Fruit fly (Drosophila melanogaster) whole organism, embryonic: ENCODE results near the gene alphaTub84B.
A peak's percentile ranks its signal among the peaks of the same experiment; 100 is the strongest.

Experiments
- Atf3 ChIP-seq: fragments of 200-800 bp; sonication (Bioruptor generic); optimal IDR thresholded peaks from 3 replicates; lab custom pipeline; 2016; ENCODE audit warnings: missing biosample characterization, missing genetic modification characterization
- CG11723 ChIP-seq: fragments of 200-800 bp; sonication (Bioruptor generic); optimal IDR thresholded peaks from 2 replicates; lab custom pipeline; 2017; ENCODE audit warnings: missing biosample characterization, mild to moderate bottlenecking, missing genetic modification characterization
- CG12155 ChIP-seq: fragments of 200-800 bp; sonication (Bioruptor generic); optimal IDR thresholded peaks from 3 replicates; lab custom pipeline; 2016; ENCODE audit warnings: missing biosample characterization, missing genetic modification characterization
- CG12391 ChIP-seq: fragments of 200-800 bp; sonication (Bioruptor generic); optimal IDR thresholded peaks from 3 replicates; lab custom pipeline; 2018; ENCODE audit warnings: missing biosample characterization, mild to moderate bottlenecking, missing genetic modification characterization, moderate library complexity
- CG14710 ChIP-seq: fragments of 200-800 bp; sonication (Bioruptor generic); optimal IDR thresholded peaks from 3 replicates; lab custom pipeline; 2019; ENCODE audit warnings: missing biosample characterization, mild to moderate bottlenecking, missing genetic modification characterization, moderate library complexity
- CG1529 ChIP-seq: fragments of 200-800 bp; sonication (Bioruptor generic); optimal IDR thresholded peaks from 3 replicates; lab custom pipeline; 2018; ENCODE audit warnings: missing biosample characterization, missing genetic modification characterization
- CG2712 ChIP-seq: fragments of 200-800 bp; optimal IDR thresholded peaks from 3 replicates; lab custom pipeline; 2019; ENCODE audit warnings: missing biosample characterization, mild to moderate bottlenecking, missing genetic modification characterization, moderate library complexity
- CG30403 ChIP-seq: fragments of 200-800 bp; sonication (Bioruptor generic); optimal IDR thresholded peaks from 3 replicates; lab custom pipeline; 2016; ENCODE audit warnings: missing biosample characterization, missing genetic modification characterization
- CG34422 ChIP-seq: fragments of 200-800 bp; sonication (Bioruptor generic); IDR thresholded peaks from 3 replicates; pipeline ENCODE4 v1.3.6; 2022; ENCODE audit warnings: missing biosample characterization, missing genetic modification characterization
- CG4730 ChIP-seq: fragments of 200-800 bp; sonication (Bioruptor generic); IDR thresholded peaks from 2 replicates; pipeline ENCODE4 v1.3.6; 2022; ENCODE audit warnings: missing biosample characterization, missing genetic modification characterization
- CG7928 ChIP-seq: fragments of 200-800 bp; sonication (Bioruptor generic); optimal IDR thresholded peaks from 2 replicates; lab custom pipeline; 2017; ENCODE audit warnings: missing biosample characterization, mild to moderate bottlenecking, missing genetic modification characterization
- CG9609 ChIP-seq: fragments of 200-800 bp; sonication (Bioruptor generic); optimal IDR thresholded peaks from 3 replicates; lab custom pipeline; 2016; ENCODE audit warnings: missing biosample characterization, missing genetic modification characterization
- Ets65A ChIP-seq: fragments of 200-800 bp; sonication (Bioruptor generic); peaks from one replicate; lab custom pipeline; 2016; ENCODE audit warnings: missing biosample characterization, missing genetic modification characterization
- Fer2 ChIP-seq: fragments of 200-800 bp; sonication (Bioruptor generic); optimal IDR thresholded peaks from 2 replicates; lab custom pipeline; 2018; ENCODE audit warnings: missing biosample characterization, mild to moderate bottlenecking, missing genetic modification characterization, moderate library complexity
- Hr3 ChIP-seq: fragments of 200-800 bp; sonication (Bioruptor generic); optimal IDR thresholded peaks from 3 replicates; lab custom pipeline; 2016; ENCODE audit warnings: missing biosample characterization, missing genetic modification characterization
- Hr39 ChIP-seq: fragments of >200 bp; optimal IDR thresholded peaks from 2 replicates; lab custom pipeline; 2017
- MESR4 ChIP-seq: fragments of 200-800 bp; sonication (Bioruptor generic); optimal IDR thresholded peaks from 2 replicates; lab custom pipeline; 2018; ENCODE audit warnings: missing biosample characterization, mild to moderate bottlenecking, missing genetic modification characterization, moderate library complexity
- Mad ChIP-seq: fragments of 200-800 bp; sonication (Bioruptor generic); optimal IDR thresholded peaks from 2 replicates; lab custom pipeline; 2016; ENCODE audit warnings: missing biosample characterization, missing genetic modification characterization
- Mrtf ChIP-seq: fragments of 200-800 bp; sonication (Bioruptor generic); IDR thresholded peaks from 3 replicates; pipeline ENCODE4 v1.3.6; 2022; ENCODE audit warnings: missing biosample characterization, missing genetic modification characterization
- Optix ChIP-seq: fragments of 200-800 bp; sonication (Bioruptor generic); IDR thresholded peaks from 3 replicates; pipeline ENCODE4 v1.3.6; 2022; ENCODE audit warnings: missing biosample characterization, missing genetic modification characterization
- PHDP ChIP-seq: fragments of 200-800 bp; sonication (Bioruptor generic); optimal IDR thresholded peaks from 3 replicates; lab custom pipeline; 2018; ENCODE audit warnings: missing biosample characterization, mild to moderate bottlenecking, missing genetic modification characterization, moderate library complexity
- Poxn ChIP-seq: fragments of 200-800 bp; sonication (Bioruptor generic); IDR thresholded peaks from 2 replicates; pipeline ENCODE4 v1.3.6; 2022; ENCODE audit warnings: missing biosample characterization, missing genetic modification characterization
- Sry-δ ChIP-seq: fragments of 200-800 bp; sonication (Bioruptor generic); optimal IDR thresholded peaks from 2 replicates; lab custom pipeline; 2016; ENCODE audit warnings: missing biosample characterization, missing genetic modification characterization
- Xrp1 ChIP-seq: fragments of 200-800 bp; sonication (Bioruptor generic); IDR thresholded peaks from 2 replicates; pipeline ENCODE4 v1.3.6; 2022; ENCODE audit warnings: missing biosample characterization, missing genetic modification characterization
- cato ChIP-seq: fragments of 200-800 bp; sonication (Bioruptor generic); optimal IDR thresholded peaks from 2 replicates; lab custom pipeline; 2016; ENCODE audit warnings: missing biosample characterization, missing genetic modification characterization, borderline replicate concordance
- chn ChIP-seq: fragments of 200-800 bp; sonication (Bioruptor generic); optimal IDR thresholded peaks from 2 replicates; lab custom pipeline; 2016; ENCODE audit warnings: missing biosample characterization, missing genetic modification characterization
- dmrt11E ChIP-seq: fragments of 200-800 bp; sonication (Bioruptor generic); optimal IDR thresholded peaks from 3 replicates; lab custom pipeline; 2018; ENCODE audit warnings: missing biosample characterization, mild to moderate bottlenecking, missing genetic modification characterization, moderate library complexity
- dpn ChIP-seq, 2 experiments: fragments of 200-800 bp; sonication (Bioruptor generic); optimal IDR thresholded peaks; 3 replicates each; lab custom pipeline; 2016; ENCODE audit warnings: missing biosample characterization in 2 of 2, missing genetic modification characterization in 2 of 2
- ems ChIP-seq: fragments of 200-800 bp; sonication (Bioruptor generic); optimal IDR thresholded peaks from 3 replicates; lab custom pipeline; 2016; ENCODE audit warnings: missing biosample characterization, missing genetic modification characterization
- exex ChIP-seq: fragments of 200-800 bp; sonication (Bioruptor generic); optimal IDR thresholded peaks from 4 replicates; lab custom pipeline; 2018; ENCODE audit warnings: missing biosample characterization, mild to moderate bottlenecking, missing genetic modification characterization, moderate library complexity
- gem ChIP-seq: fragments of 200-800 bp; sonication (Bioruptor generic); optimal IDR thresholded peaks from 2 replicates; lab custom pipeline; 2019; ENCODE audit warnings: missing biosample characterization, mild to moderate bottlenecking, missing genetic modification characterization, moderate library complexity
- gsb-n ChIP-seq: fragments of 200-800 bp; sonication (Bioruptor generic); optimal IDR thresholded peaks from 3 replicates; lab custom pipeline; 2018; ENCODE audit warnings: missing biosample characterization, mild to moderate bottlenecking, missing genetic modification characterization
- klu ChIP-seq: fragments of 200-800 bp; sonication (Bioruptor generic); IDR thresholded peaks from 2 replicates; pipeline ENCODE4 v1.3.6; 2022; ENCODE audit warnings: missing biosample characterization, missing genetic modification characterization
- lola ChIP-seq, 3 experiments: fragments of >200 bp in 2 of 3; fragments of 200-800 bp in 1 of 3; sonication (Bioruptor generic) in 1 of 3; optimal IDR thresholded peaks; 2 replicates each; lab custom pipeline; 2017 to 2019; ENCODE audit warnings: missing biosample characterization in 3 of 3, missing genetic modification characterization in 3 of 3, mild to moderate bottlenecking in 1 of 3, moderate library complexity in 1 of 3
- maf-S ChIP-seq: fragments of 200-800 bp; sonication (Bioruptor generic); optimal IDR thresholded peaks from 2 replicates; lab custom pipeline; 2016; ENCODE audit warnings: missing biosample characterization, missing genetic modification characterization
- mirr ChIP-seq: fragments of 200-800 bp; sonication (Bioruptor generic); optimal IDR thresholded peaks from 3 replicates; lab custom pipeline; 2018; ENCODE audit warnings: missing biosample characterization, mild to moderate bottlenecking, missing genetic modification characterization
- nau ChIP-seq: fragments of 200-800 bp; sonication (Bioruptor generic); optimal IDR thresholded peaks from 3 replicates; lab custom pipeline; 2017; ENCODE audit warnings: missing biosample characterization, mild to moderate bottlenecking, missing genetic modification characterization, missing genetic modification reagents
- prd ChIP-seq, 3 experiments: fragments of >200 bp in 2 of 3; fragments of 200-800 bp in 1 of 3; sonication (Bioruptor generic) in 1 of 3; optimal IDR thresholded peaks in 2 of 3; IDR thresholded peaks in 1 of 3; 2 replicates in 2 of 3; 3 replicates in 1 of 3; pipeline versions ENCODE4 v1.3.6 to Lab custom; 2017 to 2022; ENCODE audit warnings: missing biosample characterization in 1 of 3, missing genetic modification characterization in 1 of 3
- rib ChIP-seq: fragments of 200-800 bp; sonication (Bioruptor generic); IDR thresholded peaks from 2 replicates; pipeline ENCODE4 v1.3.6; 2022; ENCODE audit warnings: missing biosample characterization, missing genetic modification characterization
- row ChIP-seq: fragments of 200-800 bp; sonication (Bioruptor generic); IDR thresholded peaks from 3 replicates; pipeline ENCODE4 v1.3.6; 2022; ENCODE audit warnings: missing biosample characterization, missing genetic modification characterization
- salm ChIP-seq: fragments of 200-800 bp; sonication (Bioruptor generic); optimal IDR thresholded peaks from 2 replicates; lab custom pipeline; 2018; ENCODE audit warnings: missing biosample characterization, mild to moderate bottlenecking, missing genetic modification characterization
- sc ChIP-seq, 3 experiments: fragments of >200 bp in 2 of 3; fragments of 200-800 bp in 1 of 3; sonication (Bioruptor generic) in 1 of 3; optimal IDR thresholded peaks; 2 replicates in 2 of 3; 3 replicates in 1 of 3; lab custom pipeline; 2017; ENCODE audit warnings: mild to moderate bottlenecking in 1 of 3, missing biosample characterization in 1 of 3, missing genetic modification characterization in 1 of 3, missing genetic modification reagents in 1 of 3
- sim ChIP-seq: fragments of 200-800 bp; sonication (Bioruptor generic); IDR thresholded peaks from 2 replicates; pipeline ENCODE4 v1.3.6; 2022; ENCODE audit warnings: missing biosample characterization, missing genetic modification characterization
- tap ChIP-seq: fragments of 200-800 bp; optimal IDR thresholded peaks from 3 replicates; lab custom pipeline; 2019; ENCODE audit warnings: missing biosample characterization, mild to moderate bottlenecking, missing genetic modification characterization, moderate library complexity
- unc-4 ChIP-seq: fragments of 200-800 bp; sonication (Bioruptor generic); IDR thresholded peaks from 2 replicates; pipeline ENCODE4 v1.3.6; 2022; ENCODE audit warnings: missing biosample characterization, missing genetic modification characterization; ENCODE audit not compliant: partially characterized antibody
- zf30C ChIP-seq: fragments of 200-800 bp; sonication (Bioruptor generic); optimal IDR thresholded peaks from 3 replicates; lab custom pipeline; 2018; ENCODE audit warnings: missing biosample characterization, mild to moderate bottlenecking, missing genetic modification characterization

Gene alphaTub84B

dm6 chr3R:7130827-7131226 lies 44.4 kb downstream of the alphaTub84B start (continued):
- no peak for TF ChIP-seq Atf3 (GFP tag; lab: Kevin White, UChicago)
- TF ChIP-seq CG4730 (GFP tag; lab: Robert Waterston, UW), result no peak

- TF ChIP-seq ems, result no peak
- TF ChIP-seq MESR4 (GFP tag; lab: Kevin White, UChicago), result no peak
- TF ChIP-seq CG14710 (tag; lab: Kevin White, UChicago), result no peak
- no peak for TF ChIP-seq cato
- TF ChIP-seq gsb-n (tag; lab: Kevin White, UChicago), result no peak
- no peak for TF ChIP-seq maf-S
- no peak for TF ChIP-seq sim (GFP tag; lab: Robert Waterston, UW)
- TF ChIP-seq Poxn (GFP tag; lab: Robert Waterston, UW), result no peak
- TF ChIP-seq Optix, result no peak
- no peak for TF ChIP-seq gem (tag; lab: Kevin White, UChicago)
These were observed 44.9 kb downstream of the alphaTub84B start, which contains the start of gene CG31493 for dm6 chr3R:7131260-7131659. CG31493 (plus strand) TSS chr3R:7131560.

DNA sequence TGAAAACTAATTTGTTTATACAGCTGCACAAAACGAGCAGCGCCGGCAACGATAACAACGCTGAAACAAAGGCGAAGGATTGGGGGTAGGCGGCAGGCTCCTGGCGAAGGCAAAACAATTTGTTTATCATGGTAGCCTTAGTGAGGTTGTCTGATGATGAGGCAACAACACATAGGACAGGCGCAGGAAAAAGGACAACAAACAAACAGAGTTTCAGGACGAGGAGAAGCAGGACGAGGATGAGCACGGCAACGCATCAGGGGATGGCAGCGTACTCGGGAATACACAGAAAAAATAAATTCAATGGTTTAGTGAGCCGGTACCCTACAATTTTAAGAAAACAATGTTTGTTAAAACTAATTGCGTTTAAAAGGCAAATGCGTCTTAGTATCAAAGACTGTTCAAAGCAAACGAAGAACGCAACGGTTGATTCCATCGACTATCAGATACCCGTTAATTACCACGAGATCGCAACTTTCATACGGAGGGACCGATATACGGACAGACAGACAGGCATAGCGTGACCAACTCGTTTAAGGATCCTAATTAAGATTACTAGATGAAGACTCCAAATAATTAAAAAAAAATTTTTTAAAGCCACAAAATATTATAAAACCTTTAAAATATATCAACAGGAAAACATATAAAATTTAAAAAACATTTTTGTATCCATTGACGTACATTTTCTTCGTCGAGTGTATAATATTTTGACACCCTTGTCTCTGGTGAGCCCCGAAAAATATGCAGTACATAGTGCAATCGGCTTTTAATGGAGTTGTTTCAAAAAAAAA lies 48.5 kb downstream of the alphaTub84B start:
- TF ChIP-seq Hr3 (no peak), Ets65A (GFP tag; lab: Kevin White, UChicago) (peak; percentile 56), CG14710 (tag; lab: Kevin White, UChicago) (peak; percentile 40), Mad (GFP tag; lab: Kevin White, UChicago) (no peak), row (GFP tag; lab: Robert Waterston, UW) (0 out of 3 replicates have a peak, but pooled peaks have one; percentile 16), salm (tag; lab: Kevin White, UChicago) (no peak), Fer2 (tag; lab: Kevin White, UChicago) (no peak), CG1529 (GFP tag; lab: Kevin White, UChicago) (no peak), unc-4 (GFP tag; lab: Robert Waterston, UW) (no peak), nau (GFP tag; lab: Kevin White, UChicago) (no peak), CG34422 (GFP tag; lab: Robert Waterston, UW) (no peak), CG30403 (peak; percentile 10), Hr39 (lab: Kevin White, UChicago) (no peak), CG2712 (peak; percentile 37), dmrt11E (tag; lab: Kevin White, UChicago) (peak; percentile 57), CG7928 (GFP tag; lab: Kevin White, UChicago) (no peak), mirr (GFP tag; lab: Kevin White, UChicago) (no peak), rib (GFP tag; lab: Robert Waterston, UW) (no peak), dpn (GFP tag; optimal IDR thresholded peaks at IDR 0.05; lab: Kevin White, UChicago) (no peak), lola (GFP tag; optimal IDR thresholded peaks at IDR 0.05; lab: Kevin White, UChicago) (peak in 1 of 3 experiments; percentile 60), CG9609 (GFP tag; lab: Kevin White, UChicago) (no peak), CG11723 (no peak), Sry-δ (GFP tag; lab: Kevin White, UChicago) (no peak), zf30C (GFP tag; lab: Kevin White, UChicago) (peak; percentile 62), CG12155 (GFP tag; lab: Kevin White, UChicago) (no peak), Xrp1 (GFP tag; lab: Robert Waterston, UW) (no peak), exex (no peak), sc (optimal IDR thresholded peaks at IDR 0.05; lab: Kevin White, UChicago) (no peak), sc (GFP tag; optimal IDR thresholded peaks at IDR 0.05; lab: Kevin White, UChicago) (no peak), Mrtf (GFP tag; lab: Robert Waterston, UW) (no peak), chn (GFP tag; lab: Kevin White, UChicago) (no peak), PHDP (tag; lab: Kevin White, UChicago) (no peak), tap (no peak), prd (optimal IDR thresholded peaks at IDR 0.05; lab: Kevin White, UChicago) (no peak), prd (GFP tag; IDR thresholded peaks at IDR 0.05; lab: Robert Waterston, UW) (peak; percentile 14; the same call in 1 of the 3 replicates), klu (GFP tag; lab: Robert Waterston, UW) (no peak), CG12391 (tag; lab: Kevin White, UChicago) (peak; percentile 25)
